Fruit fly (Drosophila melanogaster) Kc167 (cell line): Measurements from ENCODE around the gene CG43354.

Experiments used
- Myc ChIP-seq: fragments of >200 bp; optimal IDR thresholded peaks from 2 replicates; lab custom pipeline; 2017; ENCODE audit warnings: missing external identifiers
- Sin3A ChIP-seq: fragments of >200 bp; optimal IDR thresholded peaks from 2 replicates; lab custom pipeline; 2018; ENCODE audit warnings: missing external identifiers
- insv ChIP-seq: fragments of >200 bp; optimal IDR thresholded peaks from 3 replicates; lab custom pipeline; 2018; ENCODE audit warnings: missing external identifiers
- psq ChIP-seq: fragments of >200 bp; optimal IDR thresholded peaks from 2 replicates; lab custom pipeline; 2017; ENCODE audit warnings: missing external identifiers
- ttk ChIP-seq: sonication (Bioruptor generic); optimal IDR thresholded peaks from 2 replicates; lab custom pipeline; 2017; ENCODE audit warnings: missing external identifiers

- TF ChIP-seq ttk (lab: Kevin White, UChicago): no peak
- no peak for TF ChIP-seq Myc (lab: Kevin White, UChicago)
- no peak for TF ChIP-seq Sin3A (lab: Kevin White, UChicago)
- no peak for TF ChIP-seq psq (lab: Kevin White, UChicago)
- no peak for TF ChIP-seq insv
Measured at dm6 chr2L:18312309-18312708, 3.1 kb upstream of the CG43354 start.
